Fruit fly (Drosophila melanogaster) whole organism, prepupa: Measurements from ENCODE around the gene CG42537.

Experiments
- Blimp-1 ChIP-seq: fragments of 200-800 bp; sonication (Bioruptor generic); optimal IDR thresholded peaks from 3 replicates; lab custom pipeline; 2017; ENCODE audit warnings: missing biosample characterization, missing genetic modification characterization, mild to moderate bottlenecking, moderate library complexity, missing genetic modification reagents
- CG10631 ChIP-seq: fragments of 200-800 bp; sonication (Bioruptor generic); optimal IDR thresholded peaks from 2 replicates; lab custom pipeline; 2016; ENCODE audit warnings: missing biosample characterization, missing genetic modification characterization
- CG10669 ChIP-seq: fragments of 200-800 bp; sonication (Bioruptor generic); optimal IDR thresholded peaks from 3 replicates; lab custom pipeline; 2018; ENCODE audit warnings: missing biosample characterization, mild to moderate bottlenecking, missing genetic modification characterization, moderate library complexity
- CG11902 ChIP-seq: fragments of 200-800 bp; sonication (Bioruptor generic); optimal IDR thresholded peaks from 3 replicates; lab custom pipeline; 2016; ENCODE audit warnings: missing biosample characterization, missing genetic modification characterization
- CG1621 ChIP-seq: fragments of 200-800 bp; sonication (Bioruptor generic); optimal IDR thresholded peaks from 3 replicates; lab custom pipeline; 2018; ENCODE audit warnings: missing biosample characterization, mild to moderate bottlenecking, missing genetic modification characterization
- CG3032 ChIP-seq: fragments of 200-800 bp; optimal IDR thresholded peaks from 2 replicates; lab custom pipeline; 2019; ENCODE audit warnings: missing biosample characterization, mild to moderate bottlenecking, missing genetic modification characterization, moderate library complexity
- CG31627 ChIP-seq: fragments of 200-800 bp; sonication (Bioruptor generic); optimal IDR thresholded peaks from 3 replicates; lab custom pipeline; 2016; ENCODE audit warnings: missing biosample characterization, missing genetic modification characterization
- CG34406 ChIP-seq: fragments of 200-800 bp; sonication (Bioruptor generic); optimal IDR thresholded peaks from 3 replicates; lab custom pipeline; 2016; ENCODE audit warnings: missing biosample characterization, missing genetic modification characterization
- CG3919 ChIP-seq: fragments of 200-800 bp; sonication (Bioruptor generic); optimal IDR thresholded peaks from 3 replicates; lab custom pipeline; 2016; ENCODE audit warnings: missing biosample characterization, missing genetic modification characterization
- CG6792 ChIP-seq: fragments of 200-800 bp; sonication (Bioruptor generic); optimal IDR thresholded peaks from 3 replicates; lab custom pipeline; 2016; ENCODE audit warnings: missing biosample characterization, missing genetic modification characterization
- CG6808 ChIP-seq: fragments of 200-800 bp; sonication (Bioruptor generic); optimal IDR thresholded peaks from 3 replicates; lab custom pipeline; 2017; ENCODE audit warnings: missing biosample characterization, missing genetic modification characterization, mild to moderate bottlenecking, moderate library complexity, missing genetic modification reagents
- CG6854 ChIP-seq: fragments of 200-800 bp; sonication (Bioruptor generic); optimal IDR thresholded peaks from 2 replicates; lab custom pipeline; 2017; ENCODE audit warnings: missing biosample characterization, mild to moderate bottlenecking, missing genetic modification characterization
- CG8119 ChIP-seq: fragments of 200-800 bp; sonication (Bioruptor generic); IDR thresholded peaks from 3 replicates; pipeline ENCODE4 v1.3.6; 2022; ENCODE audit warnings: missing biosample characterization, missing genetic modification characterization
- CG8319 ChIP-seq: fragments of 200-800 bp; sonication (Bioruptor generic); optimal IDR thresholded peaks from 3 replicates; lab custom pipeline; 2016; ENCODE audit warnings: missing biosample characterization, missing genetic modification characterization
- CG8632 ChIP-seq: fragments of 200-800 bp; sonication (Bioruptor generic); optimal IDR thresholded peaks from 3 replicates; lab custom pipeline; 2016; ENCODE audit warnings: missing biosample characterization, missing genetic modification characterization
- Eip78C ChIP-seq: fragments of 200-800 bp; sonication (Bioruptor generic); peaks from one replicate; lab custom pipeline; 2016; ENCODE audit warnings: missing biosample characterization, missing genetic modification characterization
- Ets21C ChIP-seq: fragments of 200-800 bp; sonication (Bioruptor generic); optimal IDR thresholded peaks from 3 replicates; lab custom pipeline; 2016; ENCODE audit warnings: missing biosample characterization, missing genetic modification characterization
- Ets96B ChIP-seq: fragments of 200-800 bp; optimal IDR thresholded peaks from 2 replicates; lab custom pipeline; 2019; ENCODE audit warnings: missing biosample characterization, mild to moderate bottlenecking, missing genetic modification characterization, moderate library complexity
- Gug ChIP-seq: fragments of 200-800 bp; sonication (Bioruptor generic); IDR thresholded peaks from 2 replicates; pipeline ENCODE4 v1.3.6; 2022; ENCODE audit warnings: missing biosample characterization, missing genetic modification characterization
- Hr38 ChIP-seq: sonication (Bioruptor generic); optimal IDR thresholded peaks from 2 replicates; lab custom pipeline; 2016; ENCODE audit warnings: missing biosample characterization, missing genetic modification characterization
- Met ChIP-seq: fragments of 200-800 bp; sonication (Bioruptor generic); optimal IDR thresholded peaks from 3 replicates; lab custom pipeline; 2016; ENCODE audit warnings: missing biosample characterization, missing genetic modification characterization
- Sox102F ChIP-seq: fragments of 200-800 bp; sonication (Bioruptor generic); optimal IDR thresholded peaks from 2 replicates; lab custom pipeline; 2016; ENCODE audit warnings: missing biosample characterization, mild to moderate bottlenecking, missing genetic modification characterization
- Sox14 ChIP-seq: fragments of 200-800 bp; sonication (Bioruptor generic); optimal IDR thresholded peaks from 3 replicates; lab custom pipeline; 2016; ENCODE audit warnings: missing biosample characterization, missing genetic modification characterization
- Sox15 ChIP-seq: fragments of 200-800 bp; sonication (Bioruptor generic); optimal IDR thresholded peaks from 3 replicates; lab custom pipeline; 2016; ENCODE audit warnings: missing biosample characterization, missing genetic modification characterization
- achi ChIP-seq: fragments of 200-800 bp; sonication (Bioruptor generic); optimal IDR thresholded peaks from 3 replicates; lab custom pipeline; 2016; ENCODE audit warnings: missing biosample characterization, missing genetic modification characterization
- acj6 ChIP-seq: fragments of 200-800 bp; sonication (Bioruptor generic); optimal IDR thresholded peaks from 3 replicates; lab custom pipeline; 2016; ENCODE audit warnings: missing biosample characterization, missing genetic modification characterization
- cyc ChIP-seq: fragments of 200-800 bp; sonication (Bioruptor generic); optimal IDR thresholded peaks from 3 replicates; lab custom pipeline; 2016; ENCODE audit warnings: missing biosample characterization, missing genetic modification characterization
- dac ChIP-seq: fragments of 200-800 bp; sonication (Bioruptor generic); optimal IDR thresholded peaks from 2 replicates; lab custom pipeline; 2017; ENCODE audit warnings: missing biosample characterization, mild to moderate bottlenecking, missing genetic modification characterization
- dsx ChIP-seq: fragments of 200-800 bp; optimal IDR thresholded peaks from 3 replicates; lab custom pipeline; 2019; ENCODE audit warnings: missing biosample characterization, mild to moderate bottlenecking, missing genetic modification characterization, moderate library complexity; ENCODE audit not compliant: poor library complexity, severe bottlenecking
- esn ChIP-seq: fragments of 200-800 bp; sonication (Bioruptor generic); optimal IDR thresholded peaks from 2 replicates; lab custom pipeline; 2016; ENCODE audit warnings: missing biosample characterization, mild to moderate bottlenecking, missing genetic modification characterization, moderate library complexity
- fd85E ChIP-seq: fragments of 200-800 bp; sonication (Bioruptor generic); optimal IDR thresholded peaks from 3 replicates; lab custom pipeline; 2016; ENCODE audit warnings: missing biosample characterization, missing genetic modification characterization
- fkh ChIP-seq: fragments of 200-800 bp; sonication (Bioruptor generic); optimal IDR thresholded peaks from 3 replicates; lab custom pipeline; 2017; ENCODE audit warnings: missing biosample characterization, mild to moderate bottlenecking, missing genetic modification characterization, moderate library complexity
- lz ChIP-seq: fragments of 200-800 bp; sonication (Bioruptor generic); optimal IDR thresholded peaks from 3 replicates; lab custom pipeline; 2016; ENCODE audit warnings: missing biosample characterization, missing genetic modification characterization
- pdm3 ChIP-seq: fragments of 200-800 bp; sonication (Bioruptor generic); optimal IDR thresholded peaks from 3 replicates; lab custom pipeline; 2016; ENCODE audit warnings: missing biosample characterization, missing genetic modification characterization
- ss ChIP-seq, 2 experiments: fragments of 200-800 bp; sonication (Bioruptor generic); optimal IDR thresholded peaks; 2 replicates in 1 of 2; 3 replicates in 1 of 2; lab custom pipeline; 2017 to 2018; ENCODE audit warnings: mild to moderate bottlenecking in 2 of 2, missing biosample characterization in 2 of 2, missing genetic modification characterization in 2 of 2, moderate library complexity in 1 of 2
- topi ChIP-seq: fragments of 200-800 bp; sonication (Bioruptor generic); optimal IDR thresholded peaks from 3 replicates; lab custom pipeline; 2016; ENCODE audit warnings: missing biosample characterization, missing genetic modification characterization
- vri ChIP-seq: fragments of 200-800 bp; sonication (Bioruptor generic); optimal IDR thresholded peaks from 3 replicates; lab custom pipeline; 2016; ENCODE audit warnings: missing biosample characterization, mild to moderate bottlenecking, missing genetic modification characterization

The CG42537 gene

DNA sequence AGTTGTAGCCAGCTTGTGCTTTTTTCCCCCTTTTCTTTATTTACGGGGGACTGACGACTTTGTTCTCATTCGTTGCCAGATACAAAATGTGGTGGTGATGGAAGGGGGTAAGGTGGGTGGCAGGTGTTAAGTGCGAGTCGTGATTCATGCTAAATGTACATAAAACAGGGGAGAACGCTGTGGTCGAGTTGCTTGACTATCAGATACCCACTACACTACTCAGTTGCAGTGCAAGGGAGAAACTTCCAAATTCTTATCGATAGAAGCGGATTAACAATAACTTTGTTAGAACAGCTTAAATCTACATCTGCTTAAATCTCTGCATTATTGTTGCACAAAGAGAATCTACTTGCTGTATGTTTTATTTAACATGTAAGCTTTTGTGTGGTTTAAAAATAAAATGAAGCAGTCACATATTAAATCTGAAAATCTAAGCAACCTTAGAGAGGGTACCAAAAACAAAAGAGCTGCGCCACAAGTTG is 20.1 kb downstream of the CG42537 start (continued):
- peak; percentile 10 for TF ChIP-seq Sox15 (GFP tag; lab: Kevin White, UChicago)
- peak; percentile 60 for TF ChIP-seq topi (GFP tag; lab: Kevin White, UChicago)
- TF ChIP-seq cyc (GFP tag; lab: Kevin White, UChicago) = peak; percentile 53
- peak; percentile 67 for TF ChIP-seq Met (GFP tag; lab: Kevin White, UChicago)
- peak; percentile 20 for TF ChIP-seq CG10631 (GFP tag; lab: Kevin White, UChicago)
- TF ChIP-seq dac (GFP tag; lab: Kevin White, UChicago) = no peak
- peak; percentile 66 for TF ChIP-seq CG31627 (GFP tag; lab: Kevin White, UChicago)
- peak; percentile 32 for TF ChIP-seq CG10669 (GFP tag; lab: Kevin White, UChicago)
- peak; percentile 1 for TF ChIP-seq CG1621 (tag; lab: Kevin White, UChicago)
- TF ChIP-seq achi = peak; percentile 9
- TF ChIP-seq Ets21C (GFP tag; lab: Kevin White, UChicago) = peak; percentile 50
- TF ChIP-seq CG3032 = peak; percentile 15
- peak; percentile 81 for TF ChIP-seq Eip78C
- no peak for TF ChIP-seq CG6808 (GFP tag; lab: Kevin White, UChicago)
- no peak for TF ChIP-seq CG8319 (GFP tag; lab: Kevin White, UChicago)
- peak; percentile 2 for TF ChIP-seq Blimp-1 (GFP tag; lab: Kevin White, UChicago)
- TF ChIP-seq CG3919 = peak; percentile 19
- TF ChIP-seq Sox102F (GFP tag; lab: Kevin White, UChicago) = peak; percentile 55
- TF ChIP-seq fd85E (GFP tag; lab: Kevin White, UChicago) = peak; percentile 19
- 0 out of 2 replicates have a peak, but pooled peaks have one; percentile 10 for TF ChIP-seq Gug (GFP tag; lab: Robert Waterston, UW)
- TF ChIP-seq Hr38 (GFP tag; lab: Kevin White, UChicago) = no peak
- TF ChIP-seq CG34406 (GFP tag; lab: Kevin White, UChicago) = peak; percentile 46

dm6 chr3R:6399289-6399688 is 21.7 kb downstream of the CG42537 start:
- TF ChIP-seq CG6854 (GFP tag; lab: Kevin White, UChicago) = no peak
- peak; percentile 9 for TF ChIP-seq Sox102F (GFP tag; lab: Kevin White, UChicago)

- TF ChIP-seq esn (GFP tag; lab: Kevin White, UChicago) (no peak), CG8119 (GFP tag; lab: Robert Waterston, UW) (no peak), dsx (GFP tag; lab: Kevin White, UChicago) (no peak), CG8319 (GFP tag; lab: Kevin White, UChicago) (no peak), CG6808 (GFP tag; lab: Kevin White, UChicago) (no peak), cyc (GFP tag; lab: Kevin White, UChicago) (no peak), pdm3 (GFP tag; lab: Kevin White, UChicago) (no peak), CG11902 (GFP tag; lab: Kevin White, UChicago) (no peak), CG8632 (no peak), Ets96B (tag; lab: Kevin White, UChicago) (no peak), lz (no peak), CG31627 (GFP tag; lab: Kevin White, UChicago) (no peak)
- TF ChIP-seq, all 60 proteins: peak for 0
These were observed 22.2 kb downstream of the CG42537 start for dm6 chr3R:6399752-6400151.

DNA sequence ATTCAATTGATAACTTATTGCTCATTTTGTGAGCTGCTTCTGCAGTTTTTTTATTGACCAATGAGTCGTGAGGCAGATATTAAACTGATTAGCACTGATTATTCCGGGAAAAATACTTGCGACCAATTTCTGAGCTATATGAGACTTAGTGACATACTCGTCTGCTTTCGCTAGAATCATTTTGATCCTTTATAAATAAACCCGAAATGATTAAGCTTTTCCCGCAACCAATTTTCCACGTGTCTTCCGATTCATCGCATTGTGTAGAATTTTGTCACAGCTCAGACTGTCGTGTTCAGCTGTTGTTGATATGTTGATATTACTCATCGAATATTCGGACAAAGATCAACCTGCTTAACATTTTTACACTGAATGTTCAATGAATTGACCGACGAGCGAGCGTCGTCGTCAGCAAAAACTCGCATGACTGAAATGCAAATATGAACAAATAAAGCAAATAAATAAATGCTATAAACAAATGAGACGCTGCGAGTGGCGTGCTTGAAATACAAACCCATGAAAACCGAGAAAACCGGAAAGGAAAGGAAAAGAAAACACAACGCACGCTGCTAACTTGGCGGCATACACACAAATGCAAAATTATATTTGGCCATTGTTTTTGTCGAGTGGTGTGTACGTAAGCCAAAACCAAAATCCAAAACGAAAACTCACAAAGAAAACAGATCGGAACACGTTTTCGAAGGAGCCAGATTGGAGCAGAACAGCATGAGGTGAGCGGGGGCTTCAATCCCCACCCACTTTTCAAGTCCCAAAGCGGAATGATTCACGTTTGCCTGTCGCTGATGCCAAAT is 23.3 kb downstream of the CG42537 start:
- TF ChIP-seq fkh (GFP tag; lab: Kevin White, UChicago) (peak; percentile 78), CG6792 (GFP tag; lab: Kevin White, UChicago) (no peak), CG6854 (GFP tag; lab: Kevin White, UChicago) (peak; percentile 76), vri (GFP tag; lab: Kevin White, UChicago) (peak; percentile 5), acj6 (no peak), ss (GFP tag; optimal IDR thresholded peaks at IDR 0.05; lab: Kevin White, UChicago) (peak in 1 of 2 experiments; percentile 7), Sox14 (GFP tag; lab: Kevin White, UChicago) (peak; percentile 26)
- TF ChIP-seq, all 60 proteins: peak for 5
